Fruit fly (Drosophila melanogaster) whole organism, embryonic: ENCODE results near the gene CG43402.

Source experiments
- Ada2b ChIP-seq: fragments of 200-800 bp; sonication (Bioruptor generic); IDR thresholded peaks from 2 replicates; pipeline ENCODE4 v1.3.6; 2022; ENCODE audit warnings: missing biosample characterization, missing genetic modification characterization
- CG13424 ChIP-seq: fragments of 200-800 bp; sonication (Bioruptor generic); optimal IDR thresholded peaks from 2 replicates; lab custom pipeline; 2019; ENCODE audit warnings: missing biosample characterization, mild to moderate bottlenecking, missing genetic modification characterization, moderate library complexity
- CG3065 ChIP-seq: fragments of 200-800 bp; sonication (Bioruptor generic); optimal IDR thresholded peaks from 2 replicates; lab custom pipeline; 2016; ENCODE audit warnings: missing biosample characterization, missing genetic modification characterization
- Dll ChIP-seq: fragments of 200-800 bp; sonication (Bioruptor generic); IDR thresholded peaks from 4 replicates; pipeline ENCODE4 v1.3.6; 2022; ENCODE audit warnings: missing biosample characterization, missing genetic modification characterization; ENCODE audit not compliant: partially characterized antibody
- Gug ChIP-seq: fragments of 200-800 bp; sonication (Bioruptor generic); IDR thresholded peaks from 4 replicates; pipeline ENCODE4 v1.3.6; 2022; ENCODE audit warnings: missing biosample characterization, missing genetic modification characterization
- MTF-1 ChIP-seq: fragments of 200-800 bp; sonication (Bioruptor generic); optimal IDR thresholded peaks from 2 replicates; lab custom pipeline; 2018; ENCODE audit warnings: missing biosample characterization, mild to moderate bottlenecking, missing genetic modification characterization, borderline replicate concordance
- fru ChIP-seq: fragments of >200 bp; optimal IDR thresholded peaks from 2 replicates; lab custom pipeline; 2017
- gro ChIP-seq: fragments of 200-800 bp; sonication (Bioruptor generic); optimal IDR thresholded peaks from 2 replicates; lab custom pipeline; 2016; ENCODE audit warnings: missing biosample characterization, missing genetic modification characterization
- jigr1 ChIP-seq: fragments of 200-800 bp; sonication (Bioruptor generic); IDR thresholded peaks from 3 replicates; pipeline ENCODE4 v1.3.6; 2022; ENCODE audit warnings: missing biosample characterization, missing genetic modification characterization
- lilli ChIP-seq: fragments of 200-800 bp; sonication (Bioruptor generic); optimal IDR thresholded peaks from 3 replicates; lab custom pipeline; 2016; ENCODE audit warnings: missing biosample characterization, missing genetic modification characterization
- pnt ChIP-seq: fragments of 200-800 bp; sonication (Bioruptor generic); optimal IDR thresholded peaks from 3 replicates; lab custom pipeline; 2016; ENCODE audit warnings: missing biosample characterization, missing genetic modification characterization
- seq ChIP-seq: fragments of 200-800 bp; sonication (Bioruptor generic); IDR thresholded peaks from 2 replicates; pipeline ENCODE4 v1.3.6; 2022; ENCODE audit warnings: missing biosample characterization, missing genetic modification characterization
- zfh2 ChIP-seq: fragments of 200-800 bp; sonication (Bioruptor generic); optimal IDR thresholded peaks from 2 replicates; lab custom pipeline; 2016; ENCODE audit warnings: missing biosample characterization, missing genetic modification characterization

- TF ChIP-seq jigr1 (GFP tag; lab: Robert Waterston, UW) = no peak
- no peak for TF ChIP-seq Dll (GFP tag; lab: Robert Waterston, UW)
- TF ChIP-seq MTF-1 (GFP tag; lab: Kevin White, UChicago) = no peak
- TF ChIP-seq fru (lab: Kevin White, UChicago) = no peak
- no peak for TF ChIP-seq CG3065 (GFP tag; lab: Kevin White, UChicago)
- no peak for TF ChIP-seq CG13424 (tag; lab: Kevin White, UChicago)
- TF ChIP-seq pnt (GFP tag; lab: Kevin White, UChicago) = no peak
- TF ChIP-seq gro (GFP tag; lab: Kevin White, UChicago) = no peak
- no peak for TF ChIP-seq Ada2b (GFP tag; lab: Robert Waterston, UW)
- TF ChIP-seq seq (GFP tag; lab: Robert Waterston, UW) = no peak
- no peak for TF ChIP-seq lilli (GFP tag; lab: Kevin White, UChicago)
- no peak for TF ChIP-seq zfh2 (GFP tag; lab: Kevin White, UChicago)
- no peak for TF ChIP-seq Gug (GFP tag; lab: Robert Waterston, UW)
These were observed 11.0 kb upstream of the CG43402 start for dm6 chr2L:1431430-1431829.
